Fruit fly (Drosophila melanogaster) whole organism, embryonic: ENCODE results near the gene Rab3GAP1.
A peak's percentile ranks its signal among the peaks of the same experiment; 100 is the strongest.

Experiments used
- ATbp ChIP-seq: fragments of 200-800 bp; sonication (Bioruptor generic); optimal IDR thresholded peaks from 2 replicates; lab custom pipeline; 2017; ENCODE audit warnings: missing biosample characterization, mild to moderate bottlenecking, missing genetic modification characterization, missing genetic modification reagents
- Abd-B ChIP-seq: fragments of 200-800 bp; sonication (Bioruptor generic); optimal IDR thresholded peaks from 2 replicates; lab custom pipeline; 2018; ENCODE audit warnings: missing biosample characterization, mild to moderate bottlenecking, missing genetic modification characterization, moderate library complexity
- Adf1 ChIP-seq: fragments of 200-800 bp; sonication (Bioruptor generic); IDR thresholded peaks from 2 replicates; pipeline ENCODE4 v1.3.6; 2022; ENCODE audit warnings: missing biosample characterization, missing genetic modification characterization
- BEAF-32 ChIP-seq: fragments of 200-800 bp; sonication (Bioruptor generic); optimal IDR thresholded peaks from 3 replicates; lab custom pipeline; 2017; ENCODE audit warnings: missing biosample characterization, missing genetic modification characterization, mild to moderate bottlenecking, moderate library complexity, missing genetic modification reagents
- CG11695 ChIP-seq: fragments of 200-800 bp; sonication (Bioruptor generic); IDR thresholded peaks from 3 replicates; pipeline ENCODE4 v1.3.6; 2022; ENCODE audit warnings: missing biosample characterization, missing genetic modification characterization
- CG1233 ChIP-seq: fragments of 200-800 bp; sonication (Bioruptor generic); optimal IDR thresholded peaks from 4 replicates; lab custom pipeline; 2018; ENCODE audit warnings: missing biosample characterization, mild to moderate bottlenecking, missing genetic modification characterization
- CG13894 ChIP-seq: fragments of 200-800 bp; sonication (Bioruptor generic); optimal IDR thresholded peaks from 3 replicates; lab custom pipeline; 2018; ENCODE audit warnings: missing biosample characterization, mild to moderate bottlenecking, missing genetic modification characterization, moderate library complexity
- CG14014 ChIP-seq: fragments of 200-800 bp; sonication (Bioruptor generic); IDR thresholded peaks from 2 replicates; pipeline ENCODE4 v1.3.6; 2022; ENCODE audit warnings: missing biosample characterization, missing genetic modification characterization
- CG14441 ChIP-seq: fragments of 200-800 bp; sonication (Bioruptor generic); IDR thresholded peaks from 2 replicates; pipeline ENCODE4 v1.3.6; 2022; ENCODE audit warnings: missing biosample characterization, missing genetic modification characterization
- CG15073 ChIP-seq: fragments of 200-800 bp; sonication (Bioruptor generic); optimal IDR thresholded peaks from 2 replicates; lab custom pipeline; 2016; ENCODE audit warnings: missing biosample characterization, missing genetic modification characterization
- CG15269 ChIP-seq: fragments of 200-800 bp; sonication (Bioruptor generic); optimal IDR thresholded peaks from 2 replicates; lab custom pipeline; 2018; ENCODE audit warnings: missing biosample characterization, mild to moderate bottlenecking, missing genetic modification characterization, moderate library complexity
- CG1529 ChIP-seq: fragments of 200-800 bp; sonication (Bioruptor generic); optimal IDR thresholded peaks from 3 replicates; lab custom pipeline; 2018; ENCODE audit warnings: missing biosample characterization, missing genetic modification characterization
- CG17829 ChIP-seq: fragments of 200-800 bp; optimal IDR thresholded peaks from 2 replicates; lab custom pipeline; 2019; ENCODE audit warnings: missing biosample characterization, mild to moderate bottlenecking, missing genetic modification characterization, moderate library complexity
- CG31365 ChIP-seq: fragments of 200-800 bp; sonication (Bioruptor generic); optimal IDR thresholded peaks from 2 replicates; lab custom pipeline; 2018; ENCODE audit warnings: missing biosample characterization, mild to moderate bottlenecking, missing genetic modification characterization
- CG33213 ChIP-seq: fragments of 200-800 bp; sonication (Bioruptor generic); optimal IDR thresholded peaks from 3 replicates; lab custom pipeline; 2016; ENCODE audit warnings: missing biosample characterization, missing genetic modification characterization
- CG3726 ChIP-seq: fragments of 200-800 bp; sonication (Bioruptor generic); IDR thresholded peaks from 3 replicates; pipeline ENCODE4, ENCODE4 v1.3.6; 2022; ENCODE audit warnings: missing biosample characterization, missing genetic modification characterization
- CG3847 ChIP-seq: fragments of 200-800 bp; sonication (Bioruptor generic); IDR thresholded peaks from 2 replicates; pipeline ENCODE4 v1.3.6; 2022; ENCODE audit warnings: missing biosample characterization, missing genetic modification characterization
- CG4617 ChIP-seq: fragments of 200-800 bp; sonication (Bioruptor generic); optimal IDR thresholded peaks from 3 replicates; lab custom pipeline; 2016; ENCODE audit warnings: missing biosample characterization, missing genetic modification characterization, borderline replicate concordance
- CG6689 ChIP-seq: fragments of 200-800 bp; sonication (Bioruptor generic); IDR thresholded peaks from 2 replicates; pipeline ENCODE4 v1.3.6; 2022; ENCODE audit warnings: missing biosample characterization, missing genetic modification characterization
- Dad ChIP-seq: fragments of 200-800 bp; sonication (Bioruptor generic); optimal IDR thresholded peaks from 3 replicates; lab custom pipeline; 2016; ENCODE audit warnings: missing biosample characterization, missing genetic modification characterization
- Dbx ChIP-seq: fragments of 200-800 bp; sonication (Bioruptor generic); IDR thresholded peaks from 3 replicates; pipeline ENCODE4 v1.3.6; 2022; ENCODE audit warnings: missing biosample characterization, missing genetic modification characterization
- Deaf1 ChIP-seq: fragments of 200-800 bp; optimal IDR thresholded peaks from 3 replicates; lab custom pipeline; 2019; ENCODE audit warnings: missing biosample characterization, mild to moderate bottlenecking, missing genetic modification characterization, moderate library complexity
- Ets65A ChIP-seq: fragments of 200-800 bp; sonication (Bioruptor generic); peaks from one replicate; lab custom pipeline; 2016; ENCODE audit warnings: missing biosample characterization, missing genetic modification characterization
- H15 ChIP-seq: fragments of 200-800 bp; sonication (Bioruptor generic); IDR thresholded peaks from 3 replicates; pipeline ENCODE4 v1.3.6; 2022; ENCODE audit warnings: missing biosample characterization, missing genetic modification characterization
- HLHmδ ChIP-seq: fragments of 200-800 bp; sonication (Bioruptor generic); optimal IDR thresholded peaks from 2 replicates; lab custom pipeline; 2018; ENCODE audit warnings: missing biosample characterization, mild to moderate bottlenecking, missing genetic modification characterization, moderate library complexity
- Jarid2 ChIP-seq: fragments of 200-800 bp; sonication (Bioruptor generic); optimal IDR thresholded peaks from 3 replicates; lab custom pipeline; 2017; ENCODE audit warnings: mild to moderate bottlenecking, missing biosample characterization, missing genetic modification reagents, missing genetic modification characterization
- MBD-R2 ChIP-seq: fragments of 200-800 bp; sonication (Bioruptor generic); IDR thresholded peaks from 2 replicates; pipeline ENCODE4 v1.3.6; 2022; ENCODE audit warnings: missing biosample characterization, missing genetic modification characterization
- Neu2 ChIP-seq: fragments of 200-800 bp; sonication (Bioruptor generic); optimal IDR thresholded peaks from 3 replicates; lab custom pipeline; 2016; ENCODE audit warnings: missing biosample characterization, missing genetic modification characterization, borderline replicate concordance
- Sox100B ChIP-seq: fragments of 200-800 bp; sonication (Bioruptor generic); optimal IDR thresholded peaks from 3 replicates; lab custom pipeline; 2018; ENCODE audit warnings: missing biosample characterization, mild to moderate bottlenecking, missing genetic modification characterization
- Ssrp ChIP-seq: fragments of 200-800 bp; sonication (Bioruptor generic); optimal IDR thresholded peaks from 2 replicates; lab custom pipeline; 2018; ENCODE audit warnings: missing biosample characterization, mild to moderate bottlenecking, missing genetic modification characterization, moderate library complexity
- Tbp ChIP-seq: fragments of >200 bp; optimal IDR thresholded peaks from 2 replicates; lab custom pipeline; 2018; ENCODE audit warnings: missing biosample characterization, missing genetic modification characterization
- Usf ChIP-seq: fragments of 200-800 bp; sonication (Bioruptor generic); optimal IDR thresholded peaks from 2 replicates; lab custom pipeline; 2017; ENCODE audit warnings: missing genotype, missing biosample characterization, missing genetic modification characterization
- bbx ChIP-seq: fragments of 200-800 bp; sonication (Bioruptor generic); IDR thresholded peaks from 2 replicates; pipeline ENCODE4 v1.3.6; 2022; ENCODE audit warnings: missing biosample characterization, missing genetic modification characterization; ENCODE audit not compliant: partially characterized antibody
- chm ChIP-seq: fragments of 200-800 bp; sonication (Bioruptor generic); IDR thresholded peaks from 2 replicates; pipeline ENCODE4 v1.3.6; 2022; ENCODE audit warnings: missing biosample characterization, missing genetic modification characterization
- dimm ChIP-seq: fragments of 200-800 bp; sonication (Bioruptor generic); IDR thresholded peaks from 2 replicates; pipeline ENCODE4 v1.3.6; 2022; ENCODE audit warnings: missing biosample characterization, missing genetic modification characterization
- emc ChIP-seq: fragments of 200-800 bp; sonication (Bioruptor generic); optimal IDR thresholded peaks from 2 replicates; lab custom pipeline; 2016; ENCODE audit warnings: missing biosample characterization, missing genetic modification characterization
- esg ChIP-seq: fragments of 200-800 bp; sonication (Bioruptor generic); conservative IDR thresholded peaks from 2 replicates; pipeline ENCODE4 v1.3.6; 2022; ENCODE audit warnings: missing biosample characterization, missing genetic modification characterization
- ewg ChIP-seq: fragments of 200-800 bp; sonication (Bioruptor generic); optimal IDR thresholded peaks from 3 replicates; lab custom pipeline; 2017; ENCODE audit warnings: mild to moderate bottlenecking, missing biosample characterization, missing genetic modification reagents, missing genetic modification characterization
- inv ChIP-seq: fragments of 200-800 bp; sonication (Bioruptor generic); IDR thresholded peaks from 2 replicates; pipeline ENCODE4 v1.3.6; 2022; ENCODE audit warnings: missing biosample characterization, missing genetic modification characterization; ENCODE audit not compliant: partially characterized antibody
- jumu ChIP-seq: fragments of 200-800 bp; sonication (Bioruptor generic); optimal IDR thresholded peaks from 3 replicates; lab custom pipeline; 2016; ENCODE audit warnings: missing biosample characterization, missing genetic modification characterization
- lab ChIP-seq: fragments of 200-800 bp; sonication (Bioruptor generic); optimal IDR thresholded peaks from 3 replicates; lab custom pipeline; 2017; ENCODE audit warnings: missing biosample characterization, missing genetic modification characterization, mild to moderate bottlenecking, moderate library complexity, missing genetic modification reagents
- phol ChIP-seq: fragments of 200-800 bp; sonication (Bioruptor generic); optimal IDR thresholded peaks from 3 replicates; lab custom pipeline; 2018; ENCODE audit warnings: missing biosample characterization, mild to moderate bottlenecking, missing genetic modification characterization, moderate library complexity
- pum ChIP-seq: fragments of 200-800 bp; sonication (Bioruptor generic); optimal IDR thresholded peaks from 2 replicates; lab custom pipeline; 2016; ENCODE audit warnings: missing biosample characterization, missing genetic modification characterization
- run ChIP-seq: fragments of 200-800 bp; sonication (Bioruptor generic); optimal IDR thresholded peaks from 3 replicates; lab custom pipeline; 2018; ENCODE audit warnings: missing biosample characterization, mild to moderate bottlenecking, missing genetic modification characterization
- schlank ChIP-seq: fragments of 200-800 bp; sonication (Bioruptor generic); optimal IDR thresholded peaks from 2 replicates; lab custom pipeline; 2018; ENCODE audit warnings: missing biosample characterization, mild to moderate bottlenecking, missing genetic modification characterization
- scrt ChIP-seq: fragments of 200-800 bp; sonication (Bioruptor generic); optimal IDR thresholded peaks from 2 replicates; lab custom pipeline; 2018; ENCODE audit warnings: missing biosample characterization, mild to moderate bottlenecking, missing genetic modification characterization, moderate library complexity
- sima ChIP-seq: fragments of 200-800 bp; sonication (Bioruptor generic); optimal IDR thresholded peaks from 2 replicates; lab custom pipeline; 2016; ENCODE audit warnings: missing biosample characterization, missing genetic modification characterization
- slp2 ChIP-seq: fragments of 200-800 bp; sonication (Bioruptor generic); optimal IDR thresholded peaks from 2 replicates; lab custom pipeline; 2016; ENCODE audit warnings: missing biosample characterization, missing genetic modification characterization
- trem ChIP-seq: fragments of 200-800 bp; optimal IDR thresholded peaks from 3 replicates; lab custom pipeline; 2019; ENCODE audit warnings: missing biosample characterization, mild to moderate bottlenecking, missing genetic modification characterization, moderate library complexity
- tup ChIP-seq: fragments of 200-800 bp; sonication (Bioruptor generic); optimal IDR thresholded peaks from 2 replicates; lab custom pipeline; 2016; ENCODE audit warnings: missing biosample characterization, mild to moderate bottlenecking, missing genetic modification characterization, moderate library complexity
- zfh2 ChIP-seq: fragments of 200-800 bp; sonication (Bioruptor generic); optimal IDR thresholded peaks from 2 replicates; lab custom pipeline; 2016; ENCODE audit warnings: missing biosample characterization, missing genetic modification characterization

The Rab3GAP1 gene

DNA sequence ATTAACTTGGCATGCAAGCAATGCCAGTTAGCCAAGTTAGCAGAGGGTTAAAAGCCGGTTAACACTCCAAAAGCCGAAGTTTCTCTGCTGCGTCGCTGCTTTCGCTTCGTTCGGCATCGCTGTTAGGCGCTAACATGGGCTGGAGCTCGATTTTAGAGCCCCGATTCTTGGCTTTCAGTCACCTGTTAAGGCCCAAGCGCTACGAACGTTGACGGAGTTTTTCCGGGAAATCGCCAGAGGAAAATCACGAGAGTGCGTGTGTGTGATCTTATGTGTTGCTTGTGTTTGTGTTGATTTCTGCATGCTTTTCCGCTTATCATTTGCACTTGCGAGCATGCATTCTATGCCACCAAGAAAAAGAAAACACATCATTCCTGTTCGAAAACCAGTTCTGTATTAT is 56.0 kb downstream of the Rab3GAP1 start, which contains the start of gene haf (continued):
- TF ChIP-seq Deaf1 (tag; lab: Kevin White, UChicago) = peak; percentile 93
- TF ChIP-seq CG3847 (GFP tag; lab: Robert Waterston, UW) = no peak
- TF ChIP-seq dimm (GFP tag; lab: Robert Waterston, UW) = 0 out of 2 replicates have a peak, but pooled peaks have one; percentile 18
- TF ChIP-seq CG11695 (GFP tag; lab: Robert Waterston, UW) = no peak
- TF ChIP-seq Neu2 = no peak
- TF ChIP-seq Ssrp = no peak
- TF ChIP-seq CG1529 (GFP tag; lab: Kevin White, UChicago) = no peak
- no peak for TF ChIP-seq zfh2
- no peak for TF ChIP-seq CG14441 (GFP tag; lab: Robert Waterston, UW)
- no peak for TF ChIP-seq CG17829 (tag; lab: Kevin White, UChicago)
- TF ChIP-seq inv = peak; percentile 11; the same call in 1 of the 2 replicates
- TF ChIP-seq CG3726 (GFP tag; lab: Robert Waterston, UW) = no peak
- no peak for TF ChIP-seq sima (GFP tag; lab: Kevin White, UChicago)
- no peak for TF ChIP-seq trem (tag; lab: Kevin White, UChicago)
- TF ChIP-seq Adf1 (GFP tag; lab: Robert Waterston, UW) = peak; percentile 68
- no peak for TF ChIP-seq emc
- no peak for TF ChIP-seq tup (GFP tag; lab: Kevin White, UChicago)
- no peak for TF ChIP-seq CG15269
- TF ChIP-seq H15 (GFP tag; lab: Robert Waterston, UW) = no peak
- TF ChIP-seq ATbp (GFP tag; lab: Kevin White, UChicago) = no peak
- TF ChIP-seq lab (GFP tag; lab: Kevin White, UChicago) = peak; percentile 3
- TF ChIP-seq ewg (GFP tag; lab: Kevin White, UChicago) = no peak
- TF ChIP-seq run (tag; lab: Kevin White, UChicago) = no peak
- TF ChIP-seq pum (GFP tag; lab: Kevin White, UChicago) = no peak
- TF ChIP-seq CG31365 (tag; lab: Kevin White, UChicago) = no peak
- TF ChIP-seq CG1233 = no peak
- peak; percentile 29; the same call in 1 of the 2 replicates for TF ChIP-seq CG14014 (GFP tag; lab: Robert Waterston, UW)
- TF ChIP-seq Dbx (GFP tag; lab: Robert Waterston, UW) = no peak
- TF ChIP-seq jumu (GFP tag; lab: Kevin White, UChicago) = no peak
- TF ChIP-seq phol = no peak
- TF ChIP-seq MBD-R2 (GFP tag; lab: Robert Waterston, UW) = no peak
- TF ChIP-seq chm = peak; percentile 61
- TF ChIP-seq Usf (GFP tag; lab: Kevin White, UChicago) = no peak
- no peak for TF ChIP-seq Sox100B (GFP tag; lab: Kevin White, UChicago)
- TF ChIP-seq Dad = no peak
- 0 out of 2 replicates have a peak, but pooled peaks have one; percentile 41 for TF ChIP-seq bbx (GFP tag; lab: Robert Waterston, UW)
- no peak for TF ChIP-seq CG33213 (GFP tag; lab: Kevin White, UChicago)
- TF ChIP-seq Jarid2 (GFP tag; lab: Kevin White, UChicago) = peak; percentile 86
- no peak for TF ChIP-seq Abd-B (GFP tag; lab: Kevin White, UChicago)
- peak; percentile 19 for TF ChIP-seq Ets65A
- no peak for TF ChIP-seq schlank (tag; lab: Kevin White, UChicago)
- no peak for TF ChIP-seq Tbp (GFP tag; lab: Kevin White, UChicago)
- no peak for TF ChIP-seq HLHmδ (GFP tag; lab: Kevin White, UChicago)
- TF ChIP-seq CG6689 (GFP tag; lab: Robert Waterston, UW) = no peak
- TF ChIP-seq CG4617 (GFP tag; lab: Kevin White, UChicago) = no peak
- peak; percentile 74 for TF ChIP-seq CG13894 (tag; lab: Kevin White, UChicago)
- no peak for TF ChIP-seq BEAF-32 (GFP tag; lab: Kevin White, UChicago)
- no peak for TF ChIP-seq slp2 (GFP tag; lab: Kevin White, UChicago)
- no peak for TF ChIP-seq CG15073 (GFP tag; lab: Kevin White, UChicago)
- peak; percentile 1 for TF ChIP-seq scrt (GFP tag; lab: Kevin White, UChicago)
- TF ChIP-seq esg (GFP tag; lab: Robert Waterston, UW) = no peak
